Worm (Caenorhabditis elegans) whole organism, late embryonic: ENCODE data around the gene coel-1.

ENCODE experiments used
- C08G9.2 ChIP-seq: sonication (generic microtip); optimal IDR thresholded peaks from 2 replicates; lab custom pipeline; 2016; ENCODE audit warnings: mild to moderate bottlenecking, missing genetic modification characterization, moderate library complexity, missing compliant biosample characterization
- ama-1 ChIP-seq: fragments of 150-350 bp; optimal IDR thresholded peaks from 2 replicates; lab custom pipeline; 2014
- ceh-19 ChIP-seq: fragments of 200-800 bp; sonication (Bioruptor generic); optimal IDR thresholded peaks from 2 replicates; lab custom pipeline; 2018; ENCODE audit warnings: mild to moderate bottlenecking, missing genetic modification characterization, missing compliant biosample characterization
- ceh-2 ChIP-seq: sonication (generic microtip); optimal IDR thresholded peaks from 2 replicates; lab custom pipeline; 2016; ENCODE audit warnings: missing genotype, missing genetic modification characterization, missing compliant biosample characterization
- ceh-30 ChIP-seq: fragments of 150-350 bp; optimal IDR thresholded peaks from 2 replicates; lab custom pipeline; 2014; ENCODE audit warnings: missing biosample characterization, missing genetic modification characterization
- elt-2 ChIP-seq: sonication (generic microtip); optimal IDR thresholded peaks from 2 replicates; lab custom pipeline; 2016; ENCODE audit warnings: missing genetic modification reagents, missing genetic modification characterization, missing compliant biosample characterization
- elt-4 ChIP-seq: sonication (generic microtip); optimal IDR thresholded peaks from 2 replicates; lab custom pipeline; 2016; ENCODE audit warnings: missing genetic modification characterization, missing compliant biosample characterization
- hlh-13 ChIP-seq: fragments of 200-800 bp; sonication (Bioruptor generic); optimal IDR thresholded peaks from 2 replicates; lab custom pipeline; 2018; ENCODE audit warnings: mild to moderate bottlenecking, missing genetic modification characterization, missing compliant biosample characterization
- hlh-6 ChIP-seq: sonication (generic microtip); optimal IDR thresholded peaks from 2 replicates; lab custom pipeline; 2016; ENCODE audit warnings: missing genotype, missing genetic modification characterization, missing compliant biosample characterization

ce11 chrX:4238971-4239370 is 26.5 kb upstream of the coel-1 start:
- no peak for TF ChIP-seq hlh-6 (tag; lab: Kevin White, UChicago)
- TF ChIP-seq ceh-2 (tag; lab: Kevin White, UChicago) = no peak
- TF ChIP-seq C08G9.2 (tag; lab: Kevin White, UChicago) = no peak
- no peak for TF ChIP-seq ceh-19 (GFP tag; lab: Kevin White, UChicago)
- no peak for TF ChIP-seq elt-2 (tag; lab: Kevin White, UChicago)
- no peak for TF ChIP-seq ceh-30
- TF ChIP-seq ama-1 (lab: Kevin White, UChicago) = no peak
- no peak for TF ChIP-seq elt-4 (tag; lab: Kevin White, UChicago)
- TF ChIP-seq hlh-13 (GFP tag; lab: Kevin White, UChicago) = no peak
